Worm (Caenorhabditis elegans): ENCODE data around the gene F28H7.8.

DNA sequence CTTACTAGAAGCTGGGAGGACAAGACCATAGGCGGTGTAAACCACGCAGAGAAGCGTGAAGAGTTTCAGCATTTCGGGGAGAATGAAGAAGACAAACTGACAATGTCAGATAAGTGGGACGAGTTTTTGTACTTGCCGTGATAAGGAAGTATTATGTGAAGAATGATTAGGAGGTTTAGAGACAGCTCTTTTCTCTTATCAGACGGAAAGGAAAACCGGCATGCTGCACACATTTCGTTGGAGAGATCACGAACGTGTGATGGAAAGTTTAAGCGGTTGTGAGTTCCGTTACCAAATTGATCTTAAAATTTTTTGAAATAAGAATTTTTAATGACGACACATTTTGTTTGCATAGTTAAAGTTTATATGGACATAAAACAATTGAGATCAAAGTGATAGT lies 8.1 kb upstream of the F28H7.8 start, which contains the start of gene F28H7.3:
- TF ChIP-seq nhr-237 (tag; optimal IDR thresholded peaks at IDR 0.05): no peak
- no peak for TF ChIP-seq vab-7 (GFP tag; IDR thresholded peaks at IDR 0.05)
- TF ChIP-seq hif-1 (tag; optimal IDR thresholded peaks at IDR 0.05): no peak
- no peak for TF ChIP-seq nhr-25 (tag; optimal IDR thresholded peaks at IDR 0.05; ENCODE audit: borderline replicate concordance, insufficient read depth)
- TF ChIP-seq Y5F2A.4 (GFP tag; optimal IDR thresholded peaks at IDR 0.05): no peak
- no peak for TF ChIP-seq fkh-10 (GFP tag; optimal IDR thresholded peaks at IDR 0.05)
- TF ChIP-seq fos-1 (tag; optimal IDR thresholded peaks at IDR 0.05): no peak
- TF ChIP-seq mdl-1 (tag; optimal IDR thresholded peaks at IDR 0.05): no peak
